Worm (Caenorhabditis elegans) whole organism, midembryonic: ENCODE measurements around the gene F43H9.3.

Source experiments
- T22C8.4 ChIP-seq: fragments of 200-800 bp; sonication (Bioruptor generic); IDR thresholded peaks from 2 replicates; pipeline ENCODE4 v1.3.6; 2022; ENCODE audit warnings: missing genetic modification characterization, missing compliant biosample characterization
- cog-1 ChIP-seq: sonication (generic microtip); optimal IDR thresholded peaks from 2 replicates; lab custom pipeline; 2016; ENCODE audit warnings: missing genetic modification characterization, missing compliant biosample characterization
- flt-1 ChIP-seq: fragments of 200-800 bp; sonication (Bioruptor generic); IDR thresholded peaks from 2 replicates; pipeline ENCODE4 v1.3.6; 2022; ENCODE audit warnings: missing genetic modification characterization, missing compliant biosample characterization
- med-1 ChIP-seq: sonication (generic microtip); optimal IDR thresholded peaks from 2 replicates; lab custom pipeline; 2017; ENCODE audit warnings: missing genetic modification characterization, mild to moderate bottlenecking, missing compliant biosample characterization, antibody characterized with exemption, missing genetic modification reagents; ENCODE audit not compliant: insufficient read depth
- ref-1 ChIP-seq: fragments of 200-800 bp; sonication (Bioruptor generic); conservative IDR thresholded peaks from 2 replicates; pipeline ENCODE4 v1.3.6; 2022; ENCODE audit warnings: missing genetic modification reagents, missing genetic modification characterization, missing compliant biosample characterization
- tab-1 ChIP-seq: fragments of 200-800 bp; sonication (Bioruptor generic); IDR thresholded peaks from 2 replicates; pipeline ENCODE4 v1.3.6; 2022; ENCODE audit warnings: missing genetic modification characterization, missing compliant biosample characterization
- ztf-23 ChIP-seq: fragments of 200-800 bp; sonication (Bioruptor generic); IDR thresholded peaks from 2 replicates; pipeline ENCODE4 v1.3.6; 2022; ENCODE audit warnings: missing genetic modification reagents, missing genetic modification characterization, missing compliant biosample characterization
- ztf-29 ChIP-seq: fragments of 200-800 bp; sonication (Bioruptor generic); IDR thresholded peaks from 2 replicates; pipeline ENCODE4 v1.3.6; 2022; ENCODE audit warnings: missing genetic modification reagents, missing genetic modification characterization, missing compliant biosample characterization

DNA sequence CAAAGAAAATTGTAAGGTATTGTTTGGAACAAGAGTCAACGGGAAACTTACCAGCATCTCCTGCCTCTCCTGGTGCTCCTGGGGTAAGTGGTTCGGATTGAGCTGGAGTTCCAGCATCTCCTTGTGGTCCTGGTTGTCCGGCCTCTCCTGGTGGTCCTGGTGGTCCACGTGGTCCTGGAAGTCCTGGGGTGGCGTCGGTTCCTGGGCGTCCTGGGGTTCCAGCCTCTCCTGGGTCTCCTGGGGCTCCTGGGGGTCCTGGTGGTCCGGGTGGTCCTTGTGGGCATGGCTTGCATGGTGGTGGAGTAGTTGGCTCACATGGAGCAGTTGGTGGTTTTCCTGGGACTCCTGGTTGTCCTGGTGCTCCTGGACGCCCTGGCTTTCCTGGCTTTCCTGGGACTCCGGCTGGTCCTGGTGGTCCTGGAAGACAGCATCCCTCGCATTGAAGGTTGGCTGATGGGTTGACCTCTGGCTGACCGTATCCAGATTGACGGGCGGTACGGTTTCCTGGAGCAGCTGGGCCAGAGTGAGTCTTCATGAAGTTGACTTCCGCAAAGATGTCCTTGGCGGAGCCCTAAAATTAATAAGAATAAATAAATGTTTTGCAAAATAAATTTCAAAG lies 25.4 kb upstream of the F43H9.3 start:
- TF ChIP-seq ztf-23 (GFP tag; lab: Robert Waterston, UW): no peak
- TF ChIP-seq flt-1 (GFP tag; lab: Robert Waterston, UW): no peak
- TF ChIP-seq tab-1 (GFP tag; lab: Robert Waterston, UW): no peak
- no peak for TF ChIP-seq ref-1 (GFP tag; lab: Robert Waterston, UW)
- TF ChIP-seq T22C8.4 (GFP tag; lab: Robert Waterston, UW): no peak
- no peak for TF ChIP-seq cog-1
- TF ChIP-seq med-1 (GFP tag; lab: Kevin White, UChicago): no peak
- no peak for TF ChIP-seq ztf-29 (GFP tag; lab: Robert Waterston, UW)
